Worm (Caenorhabditis elegans) whole organism, L1 larva: ENCODE measurements around the gene gid-7.

Experiments
- C04F5.9 ChIP-seq: sonication (generic microtip); optimal IDR thresholded peaks from 2 replicates; lab custom pipeline; 2016; ENCODE audit warnings: missing genetic modification characterization, missing compliant biosample characterization
- C34B4.2 ChIP-seq: sonication (generic microtip); optimal IDR thresholded peaks from 2 replicates; lab custom pipeline; 2017; ENCODE audit warnings: mild to moderate bottlenecking, missing genetic modification characterization, missing compliant biosample characterization
- F16B12.6 ChIP-seq: fragments of 150-350 bp; optimal IDR thresholded peaks from 2 replicates; lab custom pipeline; 2014; ENCODE audit warnings: missing biosample characterization, missing genetic modification characterization
- Y116A8C.19 ChIP-seq: sonication (generic microtip); optimal IDR thresholded peaks from 2 replicates; lab custom pipeline; 2016; ENCODE audit warnings: missing compliant biosample characterization, missing genetic modification characterization, borderline replicate concordance
- alr-1 ChIP-seq: fragments of 200-800 bp; sonication (Bioruptor generic); optimal IDR thresholded peaks from 2 replicates; lab custom pipeline; 2018; ENCODE audit warnings: borderline replicate concordance, mild to moderate bottlenecking, missing genetic modification characterization, missing compliant biosample characterization
- ceh-63 ChIP-seq: fragments of 200-800 bp; sonication (Bioruptor generic); optimal IDR thresholded peaks from 2 replicates; lab custom pipeline; 2018; ENCODE audit warnings: mild to moderate bottlenecking, missing genetic modification characterization, missing compliant biosample characterization
- ces-1 ChIP-seq: fragments of 150-350 bp; optimal IDR thresholded peaks from 2 replicates; lab custom pipeline; 2014; ENCODE audit warnings: missing biosample characterization, missing genetic modification reagents, missing genetic modification characterization
- dpl-1 ChIP-seq, 3 experiments: fragments of 150-350 bp in 2 of 3; sonication (generic microtip) in 1 of 3; optimal IDR thresholded peaks; 2 replicates each; lab custom pipeline; 2014 to 2017; ENCODE audit warnings: missing biosample characterization in 3 of 3, missing genetic modification characterization in 3 of 3, missing genetic modification reagents in 3 of 3
- dsc-1 ChIP-seq: sonication (generic microtip); optimal IDR thresholded peaks from 2 replicates; lab custom pipeline; 2016; ENCODE audit warnings: mild to moderate bottlenecking, missing genetic modification characterization, missing compliant biosample characterization
- efl-1 ChIP-seq, 4 experiments: fragments of 150-350 bp; optimal IDR thresholded peaks in 3 of 4; peaks in 1 of 4; 1 replicate in 1 of 4; 2 replicates in 3 of 4; lab custom pipeline; 2014; ENCODE audit warnings: missing biosample characterization in 2 of 4, missing genetic modification characterization in 2 of 4, missing genetic modification reagents in 2 of 4
- egl-13 ChIP-seq: sonication (generic microtip); optimal IDR thresholded peaks from 2 replicates; lab custom pipeline; 2016; ENCODE audit warnings: missing genotype, missing genetic modification reagents, missing genetic modification characterization, missing compliant biosample characterization
- egl-27 ChIP-seq, 2 experiments: fragments of 150-350 bp in 1 of 2; sonication (generic microtip); optimal IDR thresholded peaks; 3 replicates each; lab custom pipeline; 2017 to 2018; ENCODE audit warnings: missing biosample characterization in 2 of 2, missing genetic modification characterization in 2 of 2, missing genetic modification reagents in 2 of 2
- elt-2 ChIP-seq: sonication (generic microtip); optimal IDR thresholded peaks from 2 replicates; lab custom pipeline; 2016; ENCODE audit warnings: missing genetic modification characterization, mild to moderate bottlenecking, inconsistent platforms, missing compliant biosample characterization, missing genetic modification reagents
- elt-3 ChIP-seq, 6 experiments: fragments of 150-350 bp in 1 of 6; sonication (generic microtip); optimal IDR thresholded peaks; 2 replicates each; lab custom pipeline; 2017 to 2018; ENCODE audit warnings: missing biosample characterization in 6 of 6, missing genetic modification characterization in 6 of 6, inconsistent platforms in 1 of 6
- ets-5 ChIP-seq: fragments of 200-800 bp; sonication (Bioruptor generic); IDR thresholded peaks from 2 replicates; pipeline ENCODE4 v1.3.6; 2022; ENCODE audit warnings: missing genetic modification characterization, missing compliant biosample characterization
- fkh-10 ChIP-seq: sonication (generic microtip); optimal IDR thresholded peaks from 2 replicates; lab custom pipeline; 2017; ENCODE audit warnings: missing biosample characterization, missing genetic modification reagents, missing genetic modification characterization
- fkh-4 ChIP-seq: sonication (generic microtip); optimal IDR thresholded peaks from 2 replicates; lab custom pipeline; 2016; ENCODE audit warnings: missing compliant biosample characterization, missing genetic modification characterization, borderline replicate concordance
- fkh-8 ChIP-seq: sonication (generic microtip); optimal IDR thresholded peaks from 2 replicates; lab custom pipeline; 2016; ENCODE audit warnings: mild to moderate bottlenecking, missing genetic modification characterization, missing compliant biosample characterization
- fos-1 ChIP-seq: fragments of 150-350 bp; optimal IDR thresholded peaks from 2 replicates; lab custom pipeline; 2014; ENCODE audit warnings: missing biosample characterization, missing genetic modification characterization
- grh-1 ChIP-seq: fragments of 200-800 bp; sonication (Bioruptor generic); IDR thresholded peaks from 2 replicates; pipeline ENCODE4 v1.3.6; 2022; ENCODE audit warnings: missing genetic modification reagents, missing genetic modification characterization, missing compliant biosample characterization
- hlh-17 ChIP-seq: fragments of 200-800 bp; sonication (Bioruptor generic); optimal IDR thresholded peaks from 2 replicates; lab custom pipeline; 2018; ENCODE audit warnings: missing genetic modification characterization, mild to moderate bottlenecking, missing compliant biosample characterization, moderate library complexity, borderline replicate concordance
- hpl-2 ChIP-seq: fragments of 150-350 bp; optimal IDR thresholded peaks from 2 replicates; lab custom pipeline; 2014; ENCODE audit warnings: missing biosample characterization, missing genetic modification reagents, missing genetic modification characterization
- irx-1 ChIP-seq: sonication (generic microtip); optimal IDR thresholded peaks from 2 replicates; lab custom pipeline; 2016; ENCODE audit warnings: missing genetic modification characterization, missing compliant biosample characterization
- isw-1 ChIP-seq: fragments of 200-800 bp; sonication (Bioruptor generic); IDR thresholded peaks from 2 replicates; pipeline ENCODE4 v1.3.6; 2022; ENCODE audit warnings: missing genetic modification characterization, missing compliant biosample characterization
- lin-13 ChIP-seq: fragments of 150-350 bp; optimal IDR thresholded peaks from 2 replicates; lab custom pipeline; 2014; ENCODE audit warnings: missing biosample characterization, missing genetic modification reagents, missing genetic modification characterization
- lin-14 ChIP-seq: fragments of 200-800 bp; sonication (Bioruptor generic); optimal IDR thresholded peaks from 2 replicates; lab custom pipeline; 2018; ENCODE audit warnings: mild to moderate bottlenecking, missing genetic modification characterization, moderate library complexity, missing compliant biosample characterization
- lin-15B ChIP-seq: fragments of 150-350 bp; sonication (generic microtip); optimal IDR thresholded peaks from 3 replicates; lab custom pipeline; 2014; ENCODE audit warnings: missing biosample characterization, missing genetic modification characterization
- lin-35 ChIP-seq, 2 experiments: fragments of 150-350 bp; optimal IDR thresholded peaks; 2 replicates each; lab custom pipeline; 2014; ENCODE audit warnings: missing biosample characterization in 2 of 2, missing genetic modification characterization in 2 of 2, missing genetic modification reagents in 2 of 2
- lsy-2 ChIP-seq, 2 experiments: fragments of 150-350 bp; optimal IDR thresholded peaks; 2 replicates each; lab custom pipeline; 2014; ENCODE audit warnings: missing biosample characterization in 2 of 2, missing genetic modification characterization in 2 of 2
- mab-9 ChIP-seq: fragments of 200-800 bp; sonication (Bioruptor generic); IDR thresholded peaks from 2 replicates; pipeline ENCODE4 v1.3.6; 2022; ENCODE audit warnings: missing genetic modification reagents, missing genetic modification characterization, missing compliant biosample characterization
- mdl-1 ChIP-seq, 2 experiments: fragments of 150-350 bp; optimal IDR thresholded peaks; 2 replicates each; lab custom pipeline; 2014 to 2017; ENCODE audit warnings: missing biosample characterization in 2 of 2, missing genetic modification characterization in 2 of 2, inconsistent platforms in 1 of 2
- mef-2 ChIP-seq: fragments of 150-350 bp; optimal IDR thresholded peaks from 2 replicates; lab custom pipeline; 2014; ENCODE audit warnings: missing biosample characterization, missing genetic modification characterization
- nhr-11 ChIP-seq: fragments of 150-350 bp; optimal IDR thresholded peaks from 2 replicates; lab custom pipeline; 2014; ENCODE audit warnings: missing biosample characterization, missing genetic modification characterization
- nhr-12 ChIP-seq: sonication (generic microtip); optimal IDR thresholded peaks from 2 replicates; lab custom pipeline; 2017; ENCODE audit warnings: missing biosample characterization, missing genetic modification characterization
- nhr-19 ChIP-seq: fragments of 200-800 bp; sonication (Bioruptor generic); conservative IDR thresholded peaks from 2 replicates; pipeline ENCODE4 v1.3.6; 2022; ENCODE audit warnings: missing genetic modification characterization, missing compliant biosample characterization
- nhr-28 ChIP-seq: fragments of 150-350 bp; optimal IDR thresholded peaks from 2 replicates; lab custom pipeline; 2014; ENCODE audit warnings: missing biosample characterization, missing genetic modification characterization
- nhr-47 ChIP-seq: sonication (generic microtip); optimal IDR thresholded peaks from 2 replicates; lab custom pipeline; 2016; ENCODE audit warnings: mild to moderate bottlenecking, missing genetic modification characterization, moderate library complexity, missing compliant biosample characterization
- nhr-71 ChIP-seq: sonication (generic microtip); optimal IDR thresholded peaks from 2 replicates; lab custom pipeline; 2016; ENCODE audit warnings: mild to moderate bottlenecking, missing genetic modification characterization, moderate library complexity, missing compliant biosample characterization
- nhr-85 ChIP-seq: sonication (generic microtip); peaks from one replicate; lab custom pipeline; 2016; ENCODE audit warnings: missing genetic modification characterization, inconsistent platforms, missing compliant biosample characterization
- nhr-90 ChIP-seq: sonication (generic microtip); optimal IDR thresholded peaks from 2 replicates; lab custom pipeline; 2016; ENCODE audit warnings: mild to moderate bottlenecking, missing genetic modification characterization, missing compliant biosample characterization; ENCODE audit not compliant: poor library complexity
- pag-3 ChIP-seq: sonication (generic microtip); optimal IDR thresholded peaks from 2 replicates; lab custom pipeline; 2017; ENCODE audit warnings: missing genetic modification characterization, mild to moderate bottlenecking, missing compliant biosample characterization, antibody characterized with exemption, borderline replicate concordance; ENCODE audit not compliant: insufficient read depth
- pax-3 ChIP-seq: fragments of 200-800 bp; sonication (Bioruptor generic); optimal IDR thresholded peaks from 2 replicates; lab custom pipeline; 2018; ENCODE audit warnings: mild to moderate bottlenecking, missing genetic modification characterization, moderate library complexity, missing compliant biosample characterization
- sox-4 ChIP-seq: sonication (generic microtip); optimal IDR thresholded peaks from 2 replicates; lab custom pipeline; 2016; ENCODE audit warnings: missing genetic modification characterization, missing compliant biosample characterization
- tbx-2 ChIP-seq: sonication (generic microtip); optimal IDR thresholded peaks from 2 replicates; lab custom pipeline; 2016; ENCODE audit warnings: missing genetic modification characterization, missing compliant biosample characterization
- tlp-1 ChIP-seq: fragments of 150-350 bp; optimal IDR thresholded peaks from 2 replicates; lab custom pipeline; 2014; ENCODE audit warnings: missing biosample characterization, missing genetic modification characterization
- unc-62 ChIP-seq: fragments of 150-350 bp; optimal IDR thresholded peaks from 2 replicates; lab custom pipeline; 2014; ENCODE audit warnings: missing biosample characterization, missing genetic modification reagents, missing genetic modification characterization
- unc-98 ChIP-seq: fragments of 200-800 bp; sonication (Bioruptor generic); IDR thresholded peaks from 2 replicates; pipeline ENCODE4 v1.3.6; 2022; ENCODE audit warnings: missing genetic modification characterization, missing compliant biosample characterization
- vab-15 ChIP-seq: sonication (generic microtip); optimal IDR thresholded peaks from 2 replicates; lab custom pipeline; 2017; ENCODE audit warnings: missing genotype, mild to moderate bottlenecking, missing genetic modification characterization, missing compliant biosample characterization
- zag-1 ChIP-seq: fragments of 150-350 bp; optimal IDR thresholded peaks from 2 replicates; lab custom pipeline; 2014; ENCODE audit warnings: missing biosample characterization, missing genetic modification characterization
- ztf-11 ChIP-seq, 2 experiments: sonication (generic microtip); optimal IDR thresholded peaks; 2 replicates each; lab custom pipeline; 2016 to 2017; ENCODE audit warnings: missing genetic modification characterization in 2 of 2, missing biosample characterization in 1 of 2, missing compliant biosample characterization in 1 of 2

gid-7 gene

ce11 chrV:3759419-3759915 is 2.6 kb upstream of the gid-7 start, which contains the start of gene chk-1 (continued):
- TF ChIP-seq ceh-63 (GFP tag; lab: Kevin White, UChicago), result no peak
- peak; percentile 21 for TF ChIP-seq irx-1 (tag; lab: Kevin White, UChicago)
- no peak for TF ChIP-seq elt-2 (tag; lab: Kevin White, UChicago)
- TF ChIP-seq fkh-10 (GFP tag; lab: Kevin White, UChicago), result peak; percentile 12
- TF ChIP-seq egl-13 (tag; lab: Kevin White, UChicago), result peak; percentile 46
- TF ChIP-seq nhr-47 (tag; lab: Kevin White, UChicago), result peak; percentile 76
- peak in 1 of 2 experiments; percentile 29 for TF ChIP-seq ztf-11 (tag; optimal IDR thresholded peaks at IDR 0.05; lab: Kevin White, UChicago)
- no peak for TF ChIP-seq tlp-1 (tag; lab: Kevin White, UChicago)
- TF ChIP-seq alr-1 (tag; lab: Kevin White, UChicago), result no peak
- TF ChIP-seq nhr-19 (GFP tag; lab: Robert Waterston, UW), result peak; percentile 60
- TF ChIP-seq isw-1 (GFP tag; lab: Robert Waterston, UW), result peak; percentile 25
- peak; percentile 72 for TF ChIP-seq lin-15B
- peak; percentile 91 to 96 for TF ChIP-seq lin-35 (GFP tag; optimal IDR thresholded peaks at IDR 0.05; lab: Kevin White, UChicago)
- no peak for TF ChIP-seq Y116A8C.19 (tag; lab: Kevin White, UChicago)
- TF ChIP-seq nhr-85 (tag; lab: Kevin White, UChicago), result peak; percentile 77
- no peak for TF ChIP-seq fos-1 (tag; lab: Kevin White, UChicago)
- no peak for TF ChIP-seq vab-15 (tag; lab: Kevin White, UChicago)
- TF ChIP-seq zag-1 (tag; lab: Kevin White, UChicago), result no peak
- TF ChIP-seq unc-98 (GFP tag; lab: Robert Waterston, UW), result no peak
- TF ChIP-seq C04F5.9 (tag; lab: Kevin White, UChicago), result no peak
- no peak for TF ChIP-seq pag-3 (tag; lab: Kevin White, UChicago)
- no peak for TF ChIP-seq unc-62 (GFP tag; lab: Kevin White, UChicago)
- TF ChIP-seq hpl-2 (GFP tag; lab: Kevin White, UChicago), result no peak
- TF ChIP-seq nhr-11 (tag; lab: Kevin White, UChicago), result no peak
- TF ChIP-seq nhr-90 (tag; lab: Kevin White, UChicago), result peak; percentile 48
- TF ChIP-seq fkh-4 (tag; lab: Kevin White, UChicago), result no peak
- TF ChIP-seq sox-4 (tag; lab: Kevin White, UChicago), result no peak
- TF ChIP-seq tbx-2 (tag; lab: Kevin White, UChicago), result peak; percentile 60
- peak; percentile 61 to 94 for TF ChIP-seq efl-1 (optimal IDR thresholded peaks at IDR 0.05; lab: Kevin White, UChicago)
- TF ChIP-seq efl-1 (GFP tag; optimal IDR thresholded peaks at IDR 0.05 in 1 of 2; lab: Kevin White, UChicago), result peak; percentile 94 to 99
- peak; percentile 48 for TF ChIP-seq dsc-1
- TF ChIP-seq hlh-17 (GFP tag; lab: Kevin White, UChicago), result no peak
- TF ChIP-seq mef-2, result peak; percentile 13
- no peak for TF ChIP-seq nhr-12 (tag; lab: Kevin White, UChicago)
- peak; percentile 32 for TF ChIP-seq lin-13 (GFP tag; lab: Kevin White, UChicago)
- TF ChIP-seq ets-5 (GFP tag; lab: Robert Waterston, UW), result no peak
- peak; percentile 77 for TF ChIP-seq nhr-71 (tag; lab: Kevin White, UChicago)
- TF ChIP-seq egl-27 (tag; optimal IDR thresholded peaks at IDR 0.05; lab: Kevin White, UChicago), result no peak
- TF ChIP-seq pax-3 (tag; lab: Kevin White, UChicago), result no peak
- TF ChIP-seq lsy-2 (tag; optimal IDR thresholded peaks at IDR 0.05; lab: Kevin White, UChicago), result peak; percentile 66 to 83
- no peak for TF ChIP-seq ces-1
- peak in 1 of 2 experiments; percentile 60 for TF ChIP-seq mdl-1 (tag; optimal IDR thresholded peaks at IDR 0.05; lab: Kevin White, UChicago)
- no peak for TF ChIP-seq C34B4.2
- TF ChIP-seq nhr-28 (tag; lab: Kevin White, UChicago), result no peak
- TF ChIP-seq grh-1 (GFP tag; lab: Robert Waterston, UW), result peak; percentile 12; the same call in 1 of the 2 replicates
- peak; percentile 69 for TF ChIP-seq fkh-8 (tag; lab: Kevin White, UChicago)
- peak in 3 of 6 experiments; percentile 15 to 70 (median 28) for TF ChIP-seq elt-3 (tag; optimal IDR thresholded peaks at IDR 0.05; lab: Kevin White, UChicago)
- TF ChIP-seq dpl-1 (GFP tag; optimal IDR thresholded peaks at IDR 0.05; lab: Kevin White, UChicago), result peak; percentile 92 to 96 (median 94)
- TF ChIP-seq lin-14 (GFP tag; lab: Kevin White, UChicago), result peak; percentile 86
- TF ChIP-seq mab-9, result no peak
- TF ChIP-seq F16B12.6 (tag; lab: Kevin White, UChicago), result peak; percentile 43
